Fruit fly (Drosophila melanogaster) whole organism, pupa: Measurements from ENCODE around the gene CG4080.

Source experiments
- CG10348 ChIP-seq: fragments of 200-800 bp; sonication (Bioruptor generic); IDR thresholded peaks from 2 replicates; pipeline ENCODE4 v1.3.6; 2022; ENCODE audit warnings: missing biosample characterization, missing genetic modification characterization
- CG12605 ChIP-seq: fragments of 200-800 bp; sonication (Bioruptor generic); IDR thresholded peaks from 2 replicates; pipeline ENCODE4 v1.3.6; 2022; ENCODE audit warnings: missing biosample characterization, missing genetic modification characterization
- CG14655 ChIP-seq: fragments of 200-800 bp; sonication (Bioruptor generic); optimal IDR thresholded peaks from 3 replicates; lab custom pipeline; 2017; ENCODE audit warnings: mild to moderate bottlenecking, missing biosample characterization, missing genetic modification reagents, missing genetic modification characterization
- CG15710 ChIP-seq: fragments of 200-800 bp; sonication (Bioruptor generic); optimal IDR thresholded peaks from 2 replicates; lab custom pipeline; 2018; ENCODE audit warnings: missing biosample characterization, mild to moderate bottlenecking, missing genetic modification characterization, moderate library complexity
- CG4496 ChIP-seq: fragments of 200-800 bp; sonication (Bioruptor generic); IDR thresholded peaks from 3 replicates; pipeline ENCODE4 v1.3.6; 2022; ENCODE audit warnings: missing biosample characterization, missing genetic modification characterization
- CG8159 ChIP-seq: fragments of 200-800 bp; sonication (Bioruptor generic); optimal IDR thresholded peaks from 3 replicates; lab custom pipeline; 2018; ENCODE audit warnings: missing biosample characterization, mild to moderate bottlenecking, missing genetic modification characterization, moderate library complexity
- EcR ChIP-seq: fragments of 200-800 bp; sonication (Bioruptor generic); optimal IDR thresholded peaks from 3 replicates; lab custom pipeline; 2019; ENCODE audit warnings: missing biosample characterization, missing genetic modification characterization, mild to moderate bottlenecking, moderate library complexity, missing genetic modification reagents
- Ets98B ChIP-seq: fragments of 200-800 bp; sonication (Bioruptor generic); IDR thresholded peaks from 2 replicates; pipeline ENCODE4 v1.3.6; 2022; ENCODE audit warnings: missing biosample characterization, missing genetic modification characterization
- Pif1A ChIP-seq: fragments of 200-800 bp; sonication (Bioruptor generic); optimal IDR thresholded peaks from 3 replicates; lab custom pipeline; 2016; ENCODE audit warnings: missing biosample characterization, missing genetic modification characterization
- Snoo ChIP-seq: fragments of 200-800 bp; sonication (Bioruptor generic); optimal IDR thresholded peaks from 3 replicates; lab custom pipeline; 2017; ENCODE audit warnings: missing biosample characterization, mild to moderate bottlenecking, missing genetic modification characterization, inconsistent platforms
- gl ChIP-seq: fragments of 200-800 bp; sonication (Bioruptor generic); optimal IDR thresholded peaks from 2 replicates; lab custom pipeline; 2018; ENCODE audit warnings: missing biosample characterization, mild to moderate bottlenecking, missing genetic modification characterization
- rn ChIP-seq: fragments of 200-800 bp; sonication (Bioruptor generic); IDR thresholded peaks from 2 replicates; pipeline ENCODE4 v1.3.6; 2022; ENCODE audit warnings: missing biosample characterization, missing genetic modification characterization

DNA sequence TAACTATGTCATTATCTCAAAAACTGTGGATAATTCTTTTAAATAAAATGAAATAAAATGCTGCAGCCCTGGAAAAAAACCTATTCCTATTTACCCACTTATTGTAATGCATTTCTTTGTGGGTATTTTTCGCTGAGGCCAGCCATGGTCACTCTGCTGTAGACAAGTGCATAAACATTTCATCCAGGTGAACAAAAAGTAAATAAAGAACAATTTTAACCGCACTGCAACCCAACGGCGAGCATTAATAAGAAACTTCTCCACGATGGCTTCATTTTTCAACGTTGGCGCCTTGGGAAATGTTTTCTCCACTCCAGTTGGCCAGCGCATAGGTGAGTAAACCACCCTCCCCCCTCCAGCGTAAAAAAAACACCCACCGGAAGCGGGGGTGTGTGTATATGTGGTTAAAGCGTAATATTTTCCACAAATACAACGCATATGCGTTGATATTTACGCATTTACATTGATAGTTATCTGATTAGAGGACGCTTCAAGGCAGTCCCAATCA, 47.8 kb upstream of the CG4080 start, which contains the start of gene CG3529:
- TF ChIP-seq rn (GFP tag; lab: Robert Waterston, UW): no peak
- TF ChIP-seq CG4496 (GFP tag; lab: Robert Waterston, UW): no peak
- TF ChIP-seq EcR (GFP tag; lab: Kevin White, UChicago): peak; percentile 29
- TF ChIP-seq CG15710 (tag; lab: Kevin White, UChicago): peak; percentile 33
- TF ChIP-seq Pif1A (GFP tag; lab: Kevin White, UChicago): no peak
- TF ChIP-seq CG14655: no peak
- TF ChIP-seq Ets98B (GFP tag; lab: Robert Waterston, UW): 0 out of 2 replicates have a peak, but pooled peaks have one; percentile 15
- no peak for TF ChIP-seq CG8159 (tag; lab: Kevin White, UChicago)
- TF ChIP-seq gl (tag; lab: Kevin White, UChicago): no peak
- TF ChIP-seq CG12605: no peak
- no peak for TF ChIP-seq Snoo
- TF ChIP-seq CG10348 (GFP tag; lab: Robert Waterston, UW): no peak
